Fruit fly (Drosophila melanogaster): ENCODE measurements around the gene CG7886.

Gene CG7886

dm6 chr3R:14589483-14589882 is 52.9 kb downstream of the CG7886 start (continued):
- no peak for TF ChIP-seq CG14441 (GFP tag; IDR thresholded peaks at IDR 0.05)
- TF ChIP-seq crol (GFP tag; IDR thresholded peaks at IDR 0.05): peak; percentile 23; the same call in 1 of the 2 replicates
- TF ChIP-seq CG10543 (GFP tag; optimal IDR thresholded peaks at IDR 0.05): no peak
- TF ChIP-seq Oli (tag; optimal IDR thresholded peaks at IDR 0.05): no peak
- no peak for TF ChIP-seq Deaf1 (tag; optimal IDR thresholded peaks at IDR 0.05)
- peak; percentile 60 for TF ChIP-seq Med (GFP tag)
- no peak for TF ChIP-seq CHES-1-like (GFP tag; optimal IDR thresholded peaks at IDR 0.05)
- no peak for TF ChIP-seq CG34376 (GFP tag; optimal IDR thresholded peaks at IDR 0.05)
- peak; percentile 4 for TF ChIP-seq Xbp1 (GFP tag; optimal IDR thresholded peaks at IDR 0.05)
- TF ChIP-seq yki (optimal IDR thresholded peaks at IDR 0.05): no peak
- no peak for TF ChIP-seq CG7357 (GFP tag; IDR thresholded peaks at IDR 0.05)
- no peak for TF ChIP-seq B-H1 (GFP tag; IDR thresholded peaks at IDR 0.05)
- TF ChIP-seq stc (GFP tag; IDR thresholded peaks at IDR 0.05): no peak
- no peak for TF ChIP-seq Poxn (GFP tag; IDR thresholded peaks at IDR 0.05)
- TF ChIP-seq pfk (GFP tag; optimal IDR thresholded peaks at IDR 0.05): no peak
- TF ChIP-seq CG15601 (tag; optimal IDR thresholded peaks at IDR 0.05): no peak
- no peak for TF ChIP-seq Gug (GFP tag; IDR thresholded peaks at IDR 0.05)
- peak; percentile 51 for TF ChIP-seq CG1603 (tag; optimal IDR thresholded peaks at IDR 0.05)
- no peak for TF ChIP-seq CG5180 (GFP tag; optimal IDR thresholded peaks at IDR 0.05)
- no peak for TF ChIP-seq usp (GFP tag; optimal IDR thresholded peaks at IDR 0.05)
- TF ChIP-seq Kr (GFP tag; optimal IDR thresholded peaks at IDR 0.05): no peak
- TF ChIP-seq CG17328 (GFP tag; IDR thresholded peaks at IDR 0.05): 0 out of 2 replicates have a peak, but pooled peaks have one; percentile 45
- no peak for TF ChIP-seq E2f1 (GFP tag; IDR thresholded peaks at IDR 0.05)
- TF ChIP-seq CG1792 (GFP tag; optimal IDR thresholded peaks at IDR 0.05): no peak
- TF ChIP-seq gfzf (GFP tag; optimal IDR thresholded peaks at IDR 0.05): no peak
- no peak for TF ChIP-seq CG3847 (GFP tag; IDR thresholded peaks at IDR 0.05)
- no peak for TF ChIP-seq Blimp-1 (GFP tag; optimal IDR thresholded peaks at IDR 0.05)
- peak; percentile 51 for TF ChIP-seq CG10959 (GFP tag; IDR thresholded peaks at IDR 0.05)
- TF ChIP-seq CG10274 (GFP tag; optimal IDR thresholded peaks at IDR 0.05): no peak
- TF ChIP-seq lbe (GFP tag; optimal IDR thresholded peaks at IDR 0.05): no peak
- TF ChIP-seq CoRest (tag; optimal IDR thresholded peaks at IDR 0.05): no peak
- peak; percentile 12 for TF ChIP-seq CG10209 (GFP tag; optimal IDR thresholded peaks at IDR 0.05)
- no peak for TF ChIP-seq schlank (tag; optimal IDR thresholded peaks at IDR 0.05)
- TF ChIP-seq CG4404 (GFP tag; IDR thresholded peaks at IDR 0.05): peak; percentile 56
- TF ChIP-seq zfh2 (GFP tag; optimal IDR thresholded peaks at IDR 0.05): no peak
- TF ChIP-seq luna (GFP tag; optimal IDR thresholded peaks at IDR 0.05): no peak
- TF ChIP-seq ara (GFP tag; IDR thresholded peaks at IDR 0.05): 0 out of 2 replicates have a peak, but pooled peaks have one; percentile 28
- no peak for TF ChIP-seq CG18619 (GFP tag; optimal IDR thresholded peaks at IDR 0.05)
- TF ChIP-seq Camta (GFP tag; optimal IDR thresholded peaks at IDR 0.05): no peak
- no peak for TF ChIP-seq br (optimal IDR thresholded peaks at IDR 0.05)
- no peak for TF ChIP-seq Ptx1 (GFP tag; IDR thresholded peaks at IDR 0.05)
- TF ChIP-seq CG12155 (GFP tag; optimal IDR thresholded peaks at IDR 0.05): no peak
- no peak for TF ChIP-seq CG6175 (GFP tag; IDR thresholded peaks at IDR 0.05)
- TF ChIP-seq BtbVII (GFP tag; optimal IDR thresholded peaks at IDR 0.05): no peak
- peak; percentile 17 for TF ChIP-seq CG10267 (tag; optimal IDR thresholded peaks at IDR 0.05)
- no peak for TF ChIP-seq ken (GFP tag; IDR thresholded peaks at IDR 0.05)
- no peak for TF ChIP-seq sob (GFP tag; IDR thresholded peaks at IDR 0.05)
- TF ChIP-seq CG33213 (GFP tag; optimal IDR thresholded peaks at IDR 0.05): no peak
- no peak for TF ChIP-seq CG13624 (GFP tag; optimal IDR thresholded peaks at IDR 0.05)
- no peak for TF ChIP-seq CG43689 (GFP tag; IDR thresholded peaks at IDR 0.05)
- TF ChIP-seq nom (GFP tag; optimal IDR thresholded peaks at IDR 0.05): no peak
- TF ChIP-seq Dbx (GFP tag; IDR thresholded peaks at IDR 0.05): no peak
- TF ChIP-seq CG9727 (GFP tag; optimal IDR thresholded peaks at IDR 0.05): peak; percentile 65

Measured in whole organism, embryonic.